Worm (Caenorhabditis elegans): Measurements from ENCODE around the gene T15B7.1.

Gene T15B7.1

DNA sequence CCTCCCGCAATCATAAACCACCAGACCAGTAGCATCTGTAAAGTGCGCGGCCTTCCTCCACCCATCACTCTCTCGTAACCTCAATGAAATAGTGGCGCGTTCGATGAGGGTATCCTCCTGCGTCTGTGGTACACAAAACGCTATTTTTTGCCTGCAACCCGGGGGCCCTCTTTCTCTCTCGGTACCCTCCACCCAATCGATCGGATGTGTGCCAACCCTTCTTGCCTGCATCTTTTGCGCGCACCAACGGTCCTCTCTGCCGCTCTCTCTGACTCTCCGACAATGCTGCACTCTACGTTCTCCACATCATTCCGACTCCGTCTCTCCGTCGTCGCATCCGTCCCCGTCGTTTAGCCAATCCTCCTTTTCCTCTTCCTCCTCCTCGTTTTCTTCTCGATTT lies 37.0 kb downstream of the T15B7.1 start (continued):
- TF ChIP-seq elt-3 (tag; optimal IDR thresholded peaks at IDR 0.05) (no peak), mbf-1 (tag; optimal IDR thresholded peaks at IDR 0.05) (no peak), alr-1 (tag; optimal IDR thresholded peaks at IDR 0.05) (no peak), lin-11 (tag; optimal IDR thresholded peaks at IDR 0.05) (peak; percentile 59), mdl-1 (tag; optimal IDR thresholded peaks at IDR 0.05) (peak; percentile 51 to 61)

ce11 chrV:6880623-6881022 lies 38.1 kb downstream of the T15B7.1 start:
- TF ChIP-seq lin-11 (tag; optimal IDR thresholded peaks at IDR 0.05): peak; percentile 4
- peak; percentile 37 for TF ChIP-seq F13H6.1 (tag; optimal IDR thresholded peaks at IDR 0.05)
- TF ChIP-seq ztf-1 (GFP tag; conservative IDR thresholded peaks at IDR 0.05): no peak
- TF ChIP-seq C34F6.9 (tag; optimal IDR thresholded peaks at IDR 0.05): peak; percentile 29
- peak; percentile 32 for TF ChIP-seq sem-4 (tag; optimal IDR thresholded peaks at IDR 0.05)
- TF ChIP-seq snpc-4 (tag; optimal IDR thresholded peaks at IDR 0.05): peak; percentile 88
- TF ChIP-seq ceh-16 (tag; optimal IDR thresholded peaks at IDR 0.05): no peak
- peak; percentile 16 for TF ChIP-seq zag-1 (tag; optimal IDR thresholded peaks at IDR 0.05)
- peak; percentile 24 for TF ChIP-seq sma-9 (GFP tag; optimal IDR thresholded peaks at IDR 0.05)
- no peak for TF ChIP-seq sma-9 (tag; optimal IDR thresholded peaks at IDR 0.05)
- peak in 1 of 2 experiments; percentile 12 for TF ChIP-seq lsy-2 (tag; optimal IDR thresholded peaks at IDR 0.05)

ce11 chrV:6881038-6881437 lies 38.5 kb downstream of the T15B7.1 start, which contains the start of gene unc-70:
TSS of gene unc-70 (plus strand) at chrV:6881338.
- TF ChIP-seq R02D3.7 (tag; optimal IDR thresholded peaks at IDR 0.05): no peak
- no peak for TF ChIP-seq nhr-23 (tag; optimal IDR thresholded peaks at IDR 0.05)
- TF ChIP-seq unc-55 (GFP tag; optimal IDR thresholded peaks at IDR 0.05): peak; percentile 5
- TF ChIP-seq ztf-1 (GFP tag; conservative IDR thresholded peaks at IDR 0.05): no peak
- no peak for TF ChIP-seq nhr-129 (tag; optimal IDR thresholded peaks at IDR 0.05)
- TF ChIP-seq crh-2 (tag; optimal IDR thresholded peaks at IDR 0.05): no peak
- no peak for TF ChIP-seq ceh-16 (tag; optimal IDR thresholded peaks at IDR 0.05)

DNA sequence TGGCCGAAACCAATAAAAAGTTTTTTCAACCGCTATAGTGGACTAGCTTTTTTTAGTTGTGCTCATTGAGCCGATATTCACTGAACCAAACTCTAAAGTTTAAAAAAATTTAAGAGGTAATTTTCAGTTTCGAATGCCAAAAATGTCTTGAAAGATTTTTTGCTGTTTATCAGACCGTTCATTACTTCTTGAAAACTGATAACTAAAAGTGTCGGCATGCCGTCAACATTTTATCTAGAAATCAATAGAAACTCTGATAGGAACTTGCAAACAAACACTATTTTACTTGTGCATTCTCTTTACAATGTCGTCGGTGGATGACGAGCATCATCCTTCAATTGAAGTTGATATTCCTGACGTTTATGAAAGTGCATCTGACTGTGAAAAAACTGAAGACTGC lies 39.2 kb downstream of the T15B7.1 start:
- TF ChIP-seq R02D3.7 (tag; optimal IDR thresholded peaks at IDR 0.05): no peak
- no peak for TF ChIP-seq ztf-1 (GFP tag; conservative IDR thresholded peaks at IDR 0.05)
- TF ChIP-seq fos-1 (tag; optimal IDR thresholded peaks at IDR 0.05): peak; percentile 59

DNA sequence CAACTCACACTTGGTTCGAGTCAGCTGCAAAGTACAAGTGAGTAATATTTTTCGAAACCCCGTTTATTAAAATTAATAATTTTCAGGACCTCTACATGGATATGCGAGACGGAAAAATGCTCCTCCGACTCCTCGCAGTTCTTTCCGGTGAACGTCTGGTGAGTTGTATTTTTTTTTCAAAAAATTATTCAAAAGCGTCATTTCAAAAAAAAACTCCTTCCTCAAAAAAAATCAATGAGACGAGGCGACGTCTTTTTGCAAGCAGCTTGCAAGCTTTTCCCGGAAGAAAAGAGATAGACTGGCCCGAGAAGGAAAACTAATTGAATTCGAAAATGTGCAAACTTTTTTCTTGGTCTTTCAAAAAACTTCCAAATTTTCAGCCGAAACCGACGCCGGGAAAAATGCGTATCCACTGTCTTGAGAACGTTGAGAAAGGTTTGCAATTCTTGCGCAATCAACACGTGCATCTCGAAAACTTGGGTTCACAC lies 40.0 kb downstream of the T15B7.1 start:
- TF ChIP-seq sma-9 (GFP tag; optimal IDR thresholded peaks at IDR 0.05): no peak
- TF ChIP-seq sma-9 (tag; optimal IDR thresholded peaks at IDR 0.05): no peak
- no peak for TF ChIP-seq nhr-237 (tag; optimal IDR thresholded peaks at IDR 0.05)
- no peak for TF ChIP-seq C34F6.9 (tag; optimal IDR thresholded peaks at IDR 0.05)
- no peak for TF ChIP-seq ZK546.5 (tag; optimal IDR thresholded peaks at IDR 0.05)
- TF ChIP-seq elt-3 (tag; optimal IDR thresholded peaks at IDR 0.05): no peak
- no peak for TF ChIP-seq skn-1 (tag; optimal IDR thresholded peaks at IDR 0.05)
- TF ChIP-seq peb-1 (tag; optimal IDR thresholded peaks at IDR 0.05): no peak
- TF ChIP-seq nhr-10 (tag; optimal IDR thresholded peaks at IDR 0.05): no peak
- no peak for TF ChIP-seq lin-39 (tag; optimal IDR thresholded peaks at IDR 0.05)
- no peak for TF ChIP-seq mab-5 (tag; optimal IDR thresholded peaks at IDR 0.05)
- no peak for TF ChIP-seq lin-11 (tag; optimal IDR thresholded peaks at IDR 0.05)

- no peak for TF ChIP-seq ztf-11 (tag; optimal IDR thresholded peaks at IDR 0.05)
- TF ChIP-seq ceh-16 (tag; optimal IDR thresholded peaks at IDR 0.05): no peak
- no peak for TF ChIP-seq skn-1 (tag; optimal IDR thresholded peaks at IDR 0.05)
- no peak for TF ChIP-seq crh-2 (tag; optimal IDR thresholded peaks at IDR 0.05)
- TF ChIP-seq alr-1 (tag; optimal IDR thresholded peaks at IDR 0.05): no peak
- no peak for TF ChIP-seq nhr-23 (tag; optimal IDR thresholded peaks at IDR 0.05)
- no peak for TF ChIP-seq nhr-237 (tag; optimal IDR thresholded peaks at IDR 0.05)
- no peak for TF ChIP-seq aly-2 (tag; optimal IDR thresholded peaks at IDR 0.05)
- no peak for TF ChIP-seq snpc-4 (tag; optimal IDR thresholded peaks at IDR 0.05)
- no peak for TF ChIP-seq sma-9 (GFP tag; optimal IDR thresholded peaks at IDR 0.05)
- TF ChIP-seq sma-9 (tag; optimal IDR thresholded peaks at IDR 0.05): no peak
- no peak for TF ChIP-seq unc-55 (GFP tag; optimal IDR thresholded peaks at IDR 0.05)
- no peak for TF ChIP-seq ama-1 (optimal IDR thresholded peaks at IDR 0.05)
- no peak for TF ChIP-seq nhr-77 (tag; optimal IDR thresholded peaks at IDR 0.05)
- TF ChIP-seq nhr-129 (tag; optimal IDR thresholded peaks at IDR 0.05): no peak
Measured at ce11 chrV:6885070-6885469, 42.5 kb downstream of the T15B7.1 start.
